Fruit fly (Drosophila melanogaster): ENCODE measurements around the gene CG32199.

CG32199 gene

DNA sequence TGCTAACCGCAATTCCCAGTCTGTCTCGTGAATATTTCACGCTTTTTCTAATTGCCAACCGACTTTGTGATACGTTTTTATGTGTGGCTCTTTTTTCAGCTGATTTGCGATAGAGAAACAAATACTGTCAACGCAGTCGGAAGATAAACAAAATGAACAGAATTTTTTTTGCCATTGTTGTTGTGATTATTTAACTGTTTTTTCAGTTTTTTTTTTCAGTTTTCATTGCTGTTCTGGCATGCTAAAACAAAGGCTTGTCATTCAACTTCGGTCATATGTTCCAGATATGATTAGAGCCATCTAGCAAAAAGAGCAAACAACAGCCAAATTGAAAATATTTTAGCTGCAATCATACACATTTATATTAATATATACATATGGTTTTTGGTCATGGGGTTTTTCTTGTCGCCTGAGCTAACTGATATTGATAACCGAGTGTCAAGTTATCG lies 20.5 kb downstream of the CG32199 start (continued):
- TF ChIP-seq jing (GFP tag; optimal IDR thresholded peaks at IDR 0.05) (no peak), stwl (tag; optimal IDR thresholded peaks at IDR 0.05) (no peak), Med (GFP tag) (peak; percentile 8), CG17186 (GFP tag; optimal IDR thresholded peaks at IDR 0.05) (no peak), tup (GFP tag; optimal IDR thresholded peaks at IDR 0.05) (no peak), HLH4C (GFP tag; IDR thresholded peaks at IDR 0.05; ENCODE audit: partially characterized antibody) (no peak), so (GFP tag; IDR thresholded peaks at IDR 0.05) (no peak), CG34376 (GFP tag; optimal IDR thresholded peaks at IDR 0.05) (peak; percentile 39), sqz (GFP tag; optimal IDR thresholded peaks at IDR 0.05) (peak; percentile 12), CG31224 (GFP tag; IDR thresholded peaks at IDR 0.05) (no peak), CG7786 (GFP tag; optimal IDR thresholded peaks at IDR 0.05) (no peak), Adf1 (GFP tag; IDR thresholded peaks at IDR 0.05) (no peak), kay (GFP tag; optimal IDR thresholded peaks at IDR 0.05) (no peak), eyg (GFP tag; optimal IDR thresholded peaks at IDR 0.05) (no peak), HmgZ (tag; optimal IDR thresholded peaks at IDR 0.05) (peak; percentile 32), Myb (GFP tag; optimal IDR thresholded peaks at IDR 0.05) (no peak), CG43689 (GFP tag; IDR thresholded peaks at IDR 0.05) (no peak), Deaf1 (tag; optimal IDR thresholded peaks at IDR 0.05) (no peak), lab (GFP tag; optimal IDR thresholded peaks at IDR 0.05) (peak; percentile 17), CG13287 (GFP tag; IDR thresholded peaks at IDR 0.05; ENCODE audit: partially characterized antibody) (no peak), dimm (GFP tag; IDR thresholded peaks at IDR 0.05) (no peak), Atf-2 (GFP tag; optimal IDR thresholded peaks at IDR 0.05) (no peak), fd102C (GFP tag; optimal IDR thresholded peaks at IDR 0.05) (no peak), CG11247 (GFP tag; IDR thresholded peaks at IDR 0.05) (no peak), nmo (GFP tag; optimal IDR thresholded peaks at IDR 0.05) (no peak), CG15514 (GFP tag; optimal IDR thresholded peaks at IDR 0.05) (peak; percentile 5), emc (GFP tag; optimal IDR thresholded peaks at IDR 0.05) (no peak), CG14710 (tag; optimal IDR thresholded peaks at IDR 0.05) (no peak), CrebB (tag; optimal IDR thresholded peaks at IDR 0.05) (no peak), CG4617 (GFP tag; optimal IDR thresholded peaks at IDR 0.05; ENCODE audit: borderline replicate concordance) (no peak), phol (tag; optimal IDR thresholded peaks at IDR 0.05) (no peak), NC2β (GFP tag; optimal IDR thresholded peaks at IDR 0.05) (no peak), grn (GFP tag; optimal IDR thresholded peaks at IDR 0.05) (peak; percentile 57), C15 (GFP tag; IDR thresholded peaks at IDR 0.05) (no peak), chinmo (GFP tag; IDR thresholded peaks at IDR 0.05; ENCODE audit: partially characterized antibody) (0 out of 4 replicates have a peak, but pooled peaks have one; percentile 57), p53 (GFP tag; optimal IDR thresholded peaks at IDR 0.05) (no peak), Lpt (GFP tag; optimal IDR thresholded peaks at IDR 0.05) (no peak), CG10959 (GFP tag; IDR thresholded peaks at IDR 0.05) (no peak), CG16813 (GFP tag; IDR thresholded peaks at IDR 0.05; ENCODE audit: partially characterized antibody) (no peak), CG17829 (tag; optimal IDR thresholded peaks at IDR 0.05) (no peak), GATAe (GFP tag; conservative IDR thresholded peaks at IDR 0.05) (peak; percentile 32; the same call in 1 of the 2 replicates), ERR (GFP tag; optimal IDR thresholded peaks at IDR 0.05) (no peak), zen2 (GFP tag; IDR thresholded peaks at IDR 0.05; ENCODE audit: partially characterized antibody) (no peak), z (GFP tag; IDR thresholded peaks at IDR 0.05) (no peak), CG10565 (GFP tag; optimal IDR thresholded peaks at IDR 0.05) (no peak), CG4360 (GFP tag; IDR thresholded peaks at IDR 0.05) (no peak), pros (GFP tag; optimal IDR thresholded peaks at IDR 0.05) (no peak), cwo (GFP tag; optimal IDR thresholded peaks at IDR 0.05) (peak; percentile 67), PHDP (tag; optimal IDR thresholded peaks at IDR 0.05) (no peak), Fer1 (GFP tag; optimal IDR thresholded peaks at IDR 0.05) (peak; percentile 11), Hmr (GFP tag; optimal IDR thresholded peaks at IDR 0.05) (peak; percentile 3)

All from whole organism, embryonic.